Fruit fly (Drosophila melanogaster) whole organism, wandering third instar larva: ENCODE measurements around the gene Mekk1.

ENCODE experiments used
- Abd-B ChIP-seq: fragments of >200 bp; optimal IDR thresholded peaks from 2 replicates; lab custom pipeline; 2017; ENCODE audit warnings: missing biosample characterization, missing genetic modification characterization
- CG32264 ChIP-seq: fragments of 200-800 bp; sonication (Bioruptor generic); optimal IDR thresholded peaks from 2 replicates; lab custom pipeline; 2016; ENCODE audit warnings: missing biosample characterization, missing genetic modification characterization
- CG9705 ChIP-seq: fragments of 200-800 bp; sonication (Bioruptor generic); optimal IDR thresholded peaks from 2 replicates; lab custom pipeline; 2018; ENCODE audit warnings: missing biosample characterization, mild to moderate bottlenecking, missing genetic modification characterization
- CrebA ChIP-seq: fragments of 200-800 bp; sonication (Bioruptor generic); optimal IDR thresholded peaks from 2 replicates; lab custom pipeline; 2016; ENCODE audit warnings: missing biosample characterization, mild to moderate bottlenecking, missing genetic modification characterization, borderline replicate concordance
- Dfd ChIP-seq: fragments of >200 bp; optimal IDR thresholded peaks from 2 replicates; lab custom pipeline; 2017; ENCODE audit warnings: missing biosample characterization, missing genetic modification characterization
- GATAd ChIP-seq: sonication (Bioruptor generic); optimal IDR thresholded peaks from 2 replicates; lab custom pipeline; 2016; ENCODE audit warnings: missing biosample characterization, missing genetic modification characterization
- HLH106 ChIP-seq: fragments of 200-800 bp; optimal IDR thresholded peaks from 3 replicates; lab custom pipeline; 2019; ENCODE audit warnings: missing biosample characterization, mild to moderate bottlenecking, missing genetic modification characterization, moderate library complexity
- Hnf4 ChIP-seq: fragments of 200-800 bp; sonication (Bioruptor generic); optimal IDR thresholded peaks from 2 replicates; lab custom pipeline; 2016; ENCODE audit warnings: missing biosample characterization, mild to moderate bottlenecking, missing genetic modification characterization
- Hr78 ChIP-seq: fragments of >200 bp; optimal IDR thresholded peaks from 2 replicates; lab custom pipeline; 2017; ENCODE audit warnings: missing biosample characterization, missing genetic modification characterization
- Hr83 ChIP-seq: fragments of 200-300 bp; sonication (Bioruptor generic); optimal IDR thresholded peaks from 2 replicates; lab custom pipeline; 2016; ENCODE audit warnings: missing biosample characterization, mild to moderate bottlenecking, missing genetic modification characterization, moderate library complexity; ENCODE audit not compliant: poor library complexity, severe bottlenecking
- Jra ChIP-seq: sonication (Bioruptor generic); optimal IDR thresholded peaks from 2 replicates; lab custom pipeline; 2016; ENCODE audit warnings: missing biosample characterization, missing genetic modification characterization
- Myc ChIP-seq: fragments of >200 bp; optimal IDR thresholded peaks from 2 replicates; lab custom pipeline; 2017
- N ChIP-seq: fragments of >200 bp; optimal IDR thresholded peaks from 2 replicates; lab custom pipeline; 2018; ENCODE audit warnings: missing biosample characterization, missing external identifiers, missing genetic modification characterization
- OdsH ChIP-seq: fragments of 200-800 bp; sonication (Bioruptor generic); optimal IDR thresholded peaks from 2 replicates; lab custom pipeline; 2016; ENCODE audit warnings: missing biosample characterization, mild to moderate bottlenecking, missing genetic modification characterization
- Rel ChIP-seq, 2 experiments: fragments of 200-800 bp; sonication (Bioruptor generic) in 1 of 2; optimal IDR thresholded peaks; 2 replicates in 1 of 2; 3 replicates in 1 of 2; lab custom pipeline; 2016 to 2019; ENCODE audit warnings: mild to moderate bottlenecking in 2 of 2, missing biosample characterization in 2 of 2, missing genetic modification characterization in 2 of 2, moderate library complexity in 1 of 2
- Sp1 ChIP-seq: fragments of 200-800 bp; sonication (Bioruptor generic); optimal IDR thresholded peaks from 3 replicates; lab custom pipeline; 2019; ENCODE audit warnings: missing biosample characterization, mild to moderate bottlenecking, missing genetic modification characterization, moderate library complexity
- Vsx2 ChIP-seq: fragments of 200-300, 225-300 bp; sonication (Bioruptor generic); optimal IDR thresholded peaks from 2 replicates; lab custom pipeline; 2018; ENCODE audit warnings: missing biosample characterization, missing genetic modification characterization; ENCODE audit not compliant: partially characterized antibody
- br ChIP-seq: fragments of 200-800 bp; sonication (Bioruptor generic); optimal IDR thresholded peaks from 2 replicates; lab custom pipeline; 2016; ENCODE audit warnings: missing biosample characterization, missing genetic modification characterization
- brk ChIP-seq: fragments of 200-800 bp; sonication (Bioruptor generic); optimal IDR thresholded peaks from 2 replicates; lab custom pipeline; 2016; ENCODE audit warnings: missing biosample characterization, mild to moderate bottlenecking, missing genetic modification characterization
- dl ChIP-seq, 2 experiments: fragments of 175-275, 200-275 bp in 1 of 2; fragments of 200-275 bp in 1 of 2; sonication (Bioruptor generic); optimal IDR thresholded peaks; lab custom pipeline; 2018; ENCODE audit warnings: mild to moderate bottlenecking in 2 of 2, missing biosample characterization in 2 of 2, missing genetic modification characterization in 2 of 2, moderate library complexity in 2 of 2; ENCODE audit not compliant: partially characterized antibody in 2 of 2, insufficient read depth in 1 of 2
- dmrt93B ChIP-seq: fragments of 200-800 bp; sonication (Bioruptor generic); optimal IDR thresholded peaks from 2 replicates; lab custom pipeline; 2018; ENCODE audit warnings: missing biosample characterization, mild to moderate bottlenecking, missing genetic modification characterization
- ey ChIP-seq: fragments of 200-800 bp; sonication (Bioruptor generic); optimal IDR thresholded peaks from 2 replicates; lab custom pipeline; 2016; ENCODE audit warnings: missing biosample characterization, missing genetic modification characterization
- foxo ChIP-seq, 2 experiments: fragments of 200-800 bp; sonication (Bioruptor generic); optimal IDR thresholded peaks; 2 replicates in 1 of 2; 3 replicates in 1 of 2; lab custom pipeline; 2016 to 2017; ENCODE audit warnings: missing biosample characterization in 2 of 2, missing genetic modification characterization in 2 of 2
- fru ChIP-seq: fragments of 200-800 bp; sonication (Bioruptor generic); optimal IDR thresholded peaks from 3 replicates; lab custom pipeline; 2016; ENCODE audit warnings: missing biosample characterization, mild to moderate bottlenecking, missing genetic modification characterization
- h ChIP-seq: fragments of 200-800 bp; sonication (Bioruptor generic); optimal IDR thresholded peaks from 3 replicates; lab custom pipeline; 2016; ENCODE audit warnings: missing biosample characterization, mild to moderate bottlenecking, missing genetic modification characterization
- jim ChIP-seq: fragments of 175-275, 200-325 bp; sonication (Bioruptor generic); optimal IDR thresholded peaks from 2 replicates; lab custom pipeline; 2016; ENCODE audit warnings: missing biosample characterization, mild to moderate bottlenecking, missing genetic modification characterization
- lola ChIP-seq: fragments of >200 bp; optimal IDR thresholded peaks from 2 replicates; lab custom pipeline; 2017; ENCODE audit warnings: missing biosample characterization, missing genetic modification characterization
- pan ChIP-seq: fragments of >200 bp; optimal IDR thresholded peaks from 2 replicates; lab custom pipeline; 2017
- psq ChIP-seq: fragments of 200-800 bp; sonication (Bioruptor generic); optimal IDR thresholded peaks from 3 replicates; lab custom pipeline; 2017; ENCODE audit warnings: missing biosample characterization, mild to moderate bottlenecking, missing genetic modification characterization, moderate library complexity
- rgr ChIP-seq: fragments of 200-800 bp; sonication (Bioruptor generic); optimal IDR thresholded peaks from 3 replicates; lab custom pipeline; 2016; ENCODE audit warnings: missing biosample characterization, mild to moderate bottlenecking, missing genetic modification characterization
- sage ChIP-seq: fragments of 200-800 bp; sonication (Bioruptor generic); optimal IDR thresholded peaks from 2 replicates; lab custom pipeline; 2016; ENCODE audit warnings: missing biosample characterization, mild to moderate bottlenecking, missing genetic modification characterization
- sv ChIP-seq: fragments of 200-800 bp; sonication (Bioruptor generic); optimal IDR thresholded peaks from 3 replicates; lab custom pipeline; 2016; ENCODE audit warnings: missing biosample characterization, missing genetic modification characterization
- tai ChIP-seq: sonication (Bioruptor generic); optimal IDR thresholded peaks from 2 replicates; lab custom pipeline; 2016; ENCODE audit warnings: missing biosample characterization, missing genetic modification characterization
- usp ChIP-seq: fragments of >200 bp; optimal IDR thresholded peaks from 2 replicates; lab custom pipeline; 2017; ENCODE audit warnings: missing biosample characterization, missing genetic modification characterization
- woc ChIP-seq: sonication (Bioruptor generic); optimal IDR thresholded peaks from 2 replicates; lab custom pipeline; 2016; ENCODE audit warnings: missing biosample characterization, mild to moderate bottlenecking, missing genetic modification characterization

Gene Mekk1

dm6 chr3R:18719767-18720341 lies 23.5 kb downstream of the Mekk1 start:
- TF ChIP-seq psq (GFP tag; lab: Kevin White, UChicago) (peak; percentile 59), fru (GFP tag; lab: Kevin White, UChicago) (peak; percentile 84), h (peak; percentile 81), brk (GFP tag; lab: Kevin White, UChicago) (peak; percentile 49), pan (no peak), br (GFP tag; lab: Kevin White, UChicago) (peak; percentile 71), ey (GFP tag; lab: Kevin White, UChicago) (peak; percentile 82), foxo (GFP tag; optimal IDR thresholded peaks at IDR 0.05; lab: Kevin White, UChicago) (peak in 1 of 2 experiments; percentile 82), CG9705 (peak; percentile 59), N (no peak), lola (GFP tag; lab: Kevin White, UChicago) (no peak), Hr78 (GFP tag; lab: Kevin White, UChicago) (no peak), sv (peak; percentile 80), woc (GFP tag; lab: Kevin White, UChicago) (peak; percentile 62), Hr83 (GFP tag; lab: Kevin White, UChicago) (no peak), GATAd (GFP tag; lab: Kevin White, UChicago) (no peak), Hnf4 (peak; percentile 61), dmrt93B (GFP tag; lab: Kevin White, UChicago) (peak; percentile 39), OdsH (peak; percentile 74), Vsx2 (GFP tag; lab: Kevin White, UChicago) (no peak), sage (GFP tag; lab: Kevin White, UChicago) (peak; percentile 22), CrebA (GFP tag; lab: Kevin White, UChicago) (peak; percentile 11), Sp1 (GFP tag; lab: Kevin White, UChicago) (peak; percentile 82), HLH106 (tag; lab: Kevin White, UChicago) (peak; percentile 83), rgr (GFP tag; lab: Kevin White, UChicago) (peak; percentile 74), Rel (GFP tag; optimal IDR thresholded peaks at IDR 0.05; lab: Kevin White, UChicago) (no peak), Rel (tag; optimal IDR thresholded peaks at IDR 0.05; lab: Kevin White, UChicago) (peak; percentile 57), Jra (GFP tag; lab: Kevin White, UChicago) (peak; percentile 54)
- TF ChIP-seq, all 38 proteins: peak for 20

DNA sequence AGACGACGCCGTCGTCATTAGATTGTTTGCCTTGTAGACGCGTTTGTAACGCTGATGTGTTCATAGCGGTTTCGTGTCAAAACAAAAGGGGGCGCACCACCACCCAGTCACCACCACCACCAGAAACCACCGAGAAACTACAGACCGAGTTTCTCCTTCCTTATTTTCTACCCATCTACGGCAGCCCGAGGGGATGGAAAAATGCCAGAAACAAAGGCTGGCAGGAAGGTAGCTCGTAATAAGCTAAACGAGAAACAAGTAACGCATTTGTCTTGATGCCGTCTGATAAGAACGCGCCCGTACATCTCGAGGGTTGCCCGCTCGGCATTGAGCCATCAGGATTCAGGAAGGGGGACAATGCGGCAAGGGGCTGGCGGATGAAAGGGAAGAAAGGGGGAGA lies 35.9 kb downstream of the Mekk1 start:
- no peak for TF ChIP-seq dl (GFP tag; optimal IDR thresholded peaks at IDR 0.05; lab: Kevin White, UChicago; ENCODE audit: insufficient read depth in 1 of 2, partially characterized antibody in 2 of 2)
- TF ChIP-seq Dfd (GFP tag; lab: Kevin White, UChicago), result no peak
- no peak for TF ChIP-seq CrebA (GFP tag; lab: Kevin White, UChicago)
- TF ChIP-seq GATAd (GFP tag; lab: Kevin White, UChicago), result no peak
- no peak for TF ChIP-seq HLH106 (tag; lab: Kevin White, UChicago)
- no peak for TF ChIP-seq brk (GFP tag; lab: Kevin White, UChicago)
- no peak for TF ChIP-seq ey (GFP tag; lab: Kevin White, UChicago)
- no peak for TF ChIP-seq h
- no peak for TF ChIP-seq Vsx2 (GFP tag; lab: Kevin White, UChicago)
- TF ChIP-seq Sp1 (GFP tag; lab: Kevin White, UChicago), result no peak
- no peak for TF ChIP-seq CG32264 (GFP tag; lab: Kevin White, UChicago)
- TF ChIP-seq CG9705, result no peak
- TF ChIP-seq tai, result no peak
- no peak for TF ChIP-seq jim
- no peak for TF ChIP-seq usp (GFP tag; lab: Kevin White, UChicago)
- TF ChIP-seq lola (GFP tag; lab: Kevin White, UChicago), result no peak
- no peak for TF ChIP-seq br (GFP tag; lab: Kevin White, UChicago)
- no peak for TF ChIP-seq Myc (lab: Kevin White, UChicago)

- TF ChIP-seq tai (no peak), foxo (GFP tag; optimal IDR thresholded peaks at IDR 0.05; lab: Kevin White, UChicago) (no peak), Abd-B (GFP tag; lab: Kevin White, UChicago) (no peak), Rel (GFP tag; optimal IDR thresholded peaks at IDR 0.05; lab: Kevin White, UChicago) (no peak), Rel (tag; optimal IDR thresholded peaks at IDR 0.05; lab: Kevin White, UChicago) (no peak), Sp1 (GFP tag; lab: Kevin White, UChicago) (no peak), CG32264 (GFP tag; lab: Kevin White, UChicago) (no peak), br (GFP tag; lab: Kevin White, UChicago) (no peak), Jra (GFP tag; lab: Kevin White, UChicago) (no peak)
These were observed 37.1 kb downstream of the Mekk1 start for dm6 chr3R:18706289-18706688.
